Fruit fly (Drosophila melanogaster) whole organism: ENCODE data around the gene Top2.

ENCODE experiments used
- CG8478 ChIP-seq: fragments of >200 bp; optimal IDR thresholded peaks from 2 replicates; lab custom pipeline; 2018; ENCODE audit warnings: inconsistent platforms
- EcR ChIP-seq, 2 experiments: fragments of >200 bp; optimal IDR thresholded peaks; 2 replicates each; lab custom pipeline; 2017; ENCODE audit warnings: missing biosample characterization in 2 of 2, missing genetic modification characterization in 2 of 2, missing genetic modification reagents in 2 of 2
- psq ChIP-seq: fragments of >200 bp; optimal IDR thresholded peaks from 2 replicates; lab custom pipeline; 2017
- usp ChIP-seq: fragments of >200 bp; optimal IDR thresholded peaks from 2 replicates; lab custom pipeline; 2017; ENCODE audit warnings: missing biosample characterization, missing genetic modification characterization, mixed read lengths

DNA sequence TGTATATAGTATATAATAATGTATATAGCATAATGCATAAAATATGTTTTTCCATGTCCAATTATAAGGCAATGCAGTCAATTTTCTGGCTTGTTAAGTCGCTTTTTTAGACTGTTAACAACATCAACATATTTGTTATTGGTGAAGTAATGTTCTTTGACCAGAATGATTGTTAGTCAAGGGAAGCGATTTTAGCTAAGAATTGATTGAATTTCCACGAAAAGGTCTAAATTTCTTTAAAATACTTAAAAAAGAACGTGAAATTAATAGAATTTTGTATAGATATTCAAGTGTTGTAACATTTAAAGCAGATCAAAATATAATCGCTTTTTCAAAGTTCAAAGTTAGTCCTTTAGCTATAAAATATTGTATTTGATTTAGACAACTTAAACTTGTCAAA lies 10.1 kb upstream of the Top2 start:
- TF ChIP-seq psq (lab: Kevin White, UChicago): no peak
- TF ChIP-seq CG8478 (lab: Kevin White, UChicago): no peak
- no peak for TF ChIP-seq EcR (GFP tag; optimal IDR thresholded peaks at IDR 0.05; lab: Kevin White, UChicago)
- TF ChIP-seq usp (GFP tag; lab: Kevin White, UChicago): no peak
